Worm (Caenorhabditis elegans) whole organism, late embryonic: ENCODE results near the gene cwn-2.

ENCODE experiments used
- hlh-15 ChIP-seq: sonication (generic microtip); optimal IDR thresholded peaks from 2 replicates; lab custom pipeline; 2016; ENCODE audit warnings: missing genetic modification characterization, missing compliant biosample characterization
- hlh-8 ChIP-seq: sonication (generic microtip); optimal IDR thresholded peaks from 2 replicates; lab custom pipeline; 2016; ENCODE audit warnings: missing genotype, missing genetic modification characterization, missing compliant biosample characterization
- madf-2 ChIP-seq: sonication (generic microtip); optimal IDR thresholded peaks from 2 replicates; lab custom pipeline; 2017; ENCODE audit warnings: missing genetic modification characterization, missing compliant biosample characterization
- nhr-11 ChIP-seq: fragments of 150-350 bp; optimal IDR thresholded peaks from 2 replicates; lab custom pipeline; 2014; ENCODE audit warnings: missing biosample characterization, missing genetic modification characterization
- pqm-1 ChIP-seq: sonication (generic microtip); optimal IDR thresholded peaks from 2 replicates; lab custom pipeline; 2016; ENCODE audit warnings: missing genetic modification characterization, missing compliant biosample characterization

DNA sequence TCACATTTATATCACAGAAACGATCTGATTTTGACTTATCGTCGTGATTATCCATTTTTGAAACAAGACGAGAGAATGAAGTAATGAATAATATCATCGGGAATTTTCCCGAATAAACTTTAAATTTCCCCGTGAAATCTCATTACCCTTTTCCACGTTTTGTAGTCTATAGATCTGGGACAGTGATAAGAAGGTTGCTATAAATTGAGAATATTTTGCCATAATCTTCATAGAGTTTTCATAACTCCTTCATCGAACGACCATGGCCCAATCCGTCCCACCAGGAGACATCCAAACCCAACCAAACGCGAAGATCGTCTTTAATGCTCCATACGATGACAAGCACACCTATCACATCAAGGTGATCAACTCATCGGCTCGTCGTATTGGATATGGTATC, 27.6 kb downstream of the cwn-2 start, which contains the start of the genes C04G2.5 and msp-36:
- TF ChIP-seq pqm-1 (no peak), madf-2 (tag; lab: Kevin White, UChicago) (no peak), hlh-8 (no peak), hlh-15 (tag; lab: Kevin White, UChicago) (no peak), nhr-11 (tag; lab: Kevin White, UChicago) (no peak)
